Worm (Caenorhabditis elegans): ENCODE results near the gene pink-1.
A peak's percentile ranks its signal among the peaks of the same experiment; 100 is the strongest.

Gene pink-1

ce11 chrII:5395594-5395993 is at the start of gene pink-1:
Gene pink-1, minus strand, starts transcription at chrII:5395694.
- TF ChIP-seq ham-2 (GFP tag; optimal IDR thresholded peaks at IDR 0.05) (no peak), lin-13 (tag; optimal IDR thresholded peaks at IDR 0.05) (no peak)

DNA sequence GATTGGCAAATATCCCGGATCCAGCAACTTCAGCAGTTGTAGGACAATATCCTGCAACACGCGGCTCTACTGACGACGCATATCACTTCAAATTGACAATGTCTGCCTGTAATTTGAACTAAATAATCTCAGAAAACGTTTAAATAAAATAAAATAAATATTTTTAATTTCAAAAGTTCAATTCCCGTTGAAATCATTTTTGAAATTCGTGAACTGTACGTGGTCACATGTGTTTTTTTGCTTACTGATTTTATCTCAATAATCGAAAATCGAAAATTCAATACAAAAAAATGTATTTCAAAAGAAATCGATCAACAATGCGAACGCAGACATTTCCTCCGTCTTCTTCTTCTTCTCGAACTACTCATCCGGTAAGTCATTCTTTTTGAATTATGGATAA is 42.1 kb upstream of the pink-1 start, which contains the start of gene F07F6.1:
F07F6.1 (plus strand) TSS at position 301 of the 400 bp plus-strand sequence.
- TF ChIP-seq ham-2 (GFP tag; optimal IDR thresholded peaks at IDR 0.05) (no peak), blmp-1 (tag; optimal IDR thresholded peaks at IDR 0.05) (no peak), mep-1 (tag; optimal IDR thresholded peaks at IDR 0.05) (no peak), unc-62 (GFP tag; optimal IDR thresholded peaks at IDR 0.05) (no peak), nhr-12 (tag; optimal IDR thresholded peaks at IDR 0.05) (no peak)

- TF ChIP-seq ceh-43 (GFP tag; optimal IDR thresholded peaks at IDR 0.05) (no peak), unc-62 (GFP tag; optimal IDR thresholded peaks at IDR 0.05) (no peak), M03D4.4 (tag; optimal IDR thresholded peaks at IDR 0.05) (no peak), flh-1 (GFP tag; optimal IDR thresholded peaks at IDR 0.05) (no peak), sptf-1 (tag; optimal IDR thresholded peaks at IDR 0.05) (no peak), ham-2 (GFP tag; optimal IDR thresholded peaks at IDR 0.05) (no peak), ceh-39 (tag; optimal IDR thresholded peaks at IDR 0.05) (no peak)
Observed at ce11 chrII:5436833-5437232, 41.3 kb upstream of the pink-1 start, which contains the start of gene dct-5. Gene dct-5, minus strand, starts transcription at chrII:5436933.

- TF ChIP-seq nhr-76 (tag; optimal IDR thresholded peaks at IDR 0.05) (no peak), snpc-4 (tag; optimal IDR thresholded peaks at IDR 0.05) (no peak), M03D4.4 (tag; optimal IDR thresholded peaks at IDR 0.05) (no peak), cnd-1 (tag; optimal IDR thresholded peaks at IDR 0.05) (no peak), blmp-1 (tag; optimal IDR thresholded peaks at IDR 0.05) (no peak), nhr-28 (tag; optimal IDR thresholded peaks at IDR 0.05) (no peak), lsy-2 (tag; optimal IDR thresholded peaks at IDR 0.05) (no peak), unc-62 (GFP tag; optimal IDR thresholded peaks at IDR 0.05) (no peak), ceh-39 (tag; optimal IDR thresholded peaks at IDR 0.05) (no peak), drap-1 (GFP tag; optimal IDR thresholded peaks at IDR 0.05) (no peak), elt-1 (tag; optimal IDR thresholded peaks at IDR 0.05; ENCODE audit: borderline replicate concordance, insufficient read depth) (no peak), ztf-11 (tag; optimal IDR thresholded peaks at IDR 0.05) (no peak), mep-1 (tag; optimal IDR thresholded peaks at IDR 0.05) (no peak)
Observed at ce11 chrII:5433069-5433468, 37.6 kb upstream of the pink-1 start, which contains the start of gene srx-114. Gene srx-114, minus strand, starts transcription at chrII:5433169.

DNA sequence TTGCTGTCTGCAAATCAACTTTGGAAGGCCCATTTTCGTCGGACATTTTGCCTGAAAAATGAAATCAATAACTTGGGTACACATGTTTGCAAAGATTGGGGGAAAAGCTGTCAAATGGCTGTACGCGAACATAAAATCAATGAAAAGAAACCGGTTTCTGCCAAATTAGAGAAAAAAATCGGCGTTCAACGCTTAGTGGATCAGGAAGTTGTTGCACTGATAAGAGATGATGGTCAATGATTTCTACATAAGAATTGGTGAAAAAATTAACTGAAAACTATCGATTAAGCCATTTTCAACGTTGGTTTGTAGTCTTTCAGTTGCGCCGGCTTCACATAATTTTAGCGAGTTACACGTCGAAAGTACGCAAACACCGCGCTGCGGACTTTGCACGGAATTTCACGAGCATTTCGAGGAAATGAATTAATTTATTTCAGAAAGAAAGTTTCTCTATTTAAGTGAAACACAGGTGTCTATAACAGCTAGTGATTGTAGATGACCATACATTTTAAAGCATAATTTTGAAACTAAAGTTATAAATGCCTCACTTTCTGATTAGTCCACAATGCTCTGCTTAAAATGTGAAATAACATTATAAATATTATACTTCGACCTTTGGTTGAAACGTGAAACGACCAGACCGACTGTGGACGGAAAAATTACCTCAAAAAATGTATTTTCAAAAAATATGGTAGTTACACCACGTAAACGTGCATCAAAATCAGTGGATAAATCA is 34.2 kb upstream of the pink-1 start, which contains the start of the genes F07F6.4 and F07F6.2:
F07F6.4 (minus strand) TSS at position 51 of the 736 bp plus-strand sequence.
F07F6.2 (plus strand) TSS at position 686 of the 736 bp plus-strand sequence.
- peak; percentile 19 for TF ChIP-seq ceh-83 (GFP tag; optimal IDR thresholded peaks at IDR 0.05)
- TF ChIP-seq ham-2 (GFP tag; optimal IDR thresholded peaks at IDR 0.05): peak; percentile 0
- TF ChIP-seq elt-1 (tag; optimal IDR thresholded peaks at IDR 0.05; ENCODE audit: borderline replicate concordance, insufficient read depth): no peak
- no peak for TF ChIP-seq unc-62 (GFP tag; optimal IDR thresholded peaks at IDR 0.05)
- TF ChIP-seq cnd-1 (tag; optimal IDR thresholded peaks at IDR 0.05): no peak
- TF ChIP-seq mep-1 (tag; optimal IDR thresholded peaks at IDR 0.05): peak; percentile 7
- TF ChIP-seq nhr-2 (tag; optimal IDR thresholded peaks at IDR 0.05): no peak
- TF ChIP-seq lin-13 (tag; optimal IDR thresholded peaks at IDR 0.05): no peak
- no peak for TF ChIP-seq lin-32 (GFP tag; optimal IDR thresholded peaks at IDR 0.05)
- no peak for TF ChIP-seq mls-2 (tag; optimal IDR thresholded peaks at IDR 0.05)
- TF ChIP-seq nhr-12 (tag; optimal IDR thresholded peaks at IDR 0.05): no peak
- no peak for TF ChIP-seq unc-120 (tag; optimal IDR thresholded peaks at IDR 0.05; ENCODE audit: poor library complexity, severe bottlenecking)

DNA sequence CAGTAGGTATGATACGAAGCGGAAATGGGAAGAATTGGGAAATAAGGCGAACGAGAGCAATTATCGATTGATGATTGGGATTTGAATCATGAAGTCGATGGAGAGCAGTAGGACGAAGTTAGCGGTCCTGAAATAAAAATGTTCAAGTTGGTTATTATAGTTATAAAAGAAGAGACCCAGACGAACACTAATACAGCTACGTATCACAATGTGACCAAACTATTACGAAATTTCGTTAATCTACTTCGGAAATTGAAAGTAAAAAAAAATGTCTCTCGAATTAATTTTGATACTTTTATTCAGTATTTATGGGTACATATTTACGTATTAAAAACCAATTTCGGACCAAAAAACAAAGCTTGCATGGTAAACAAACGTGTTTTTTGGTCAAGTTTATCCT is 31.0 kb upstream of the pink-1 start:
- no peak for TF ChIP-seq snpc-4 (tag; optimal IDR thresholded peaks at IDR 0.05)
- no peak for TF ChIP-seq drap-1 (GFP tag; optimal IDR thresholded peaks at IDR 0.05)
- TF ChIP-seq ceh-83 (GFP tag; optimal IDR thresholded peaks at IDR 0.05): no peak
- no peak for TF ChIP-seq lsy-2 (tag; optimal IDR thresholded peaks at IDR 0.05)
- no peak for TF ChIP-seq nhr-12 (tag; optimal IDR thresholded peaks at IDR 0.05)
- TF ChIP-seq zip-8 (tag; optimal IDR thresholded peaks at IDR 0.05): no peak
- no peak for TF ChIP-seq unc-39 (tag; optimal IDR thresholded peaks at IDR 0.05)
- TF ChIP-seq nhr-237 (tag; optimal IDR thresholded peaks at IDR 0.05): no peak
- TF ChIP-seq unc-120 (tag; optimal IDR thresholded peaks at IDR 0.05; ENCODE audit: poor library complexity, severe bottlenecking): no peak
- no peak for TF ChIP-seq blmp-1 (tag; optimal IDR thresholded peaks at IDR 0.05)
- no peak for TF ChIP-seq mab-5 (tag; optimal IDR thresholded peaks at IDR 0.05)
- no peak for TF ChIP-seq nhr-28 (tag; optimal IDR thresholded peaks at IDR 0.05)
- no peak for TF ChIP-seq lin-13 (tag; optimal IDR thresholded peaks at IDR 0.05)
- no peak for TF ChIP-seq ceh-39 (tag; optimal IDR thresholded peaks at IDR 0.05)
- no peak for TF ChIP-seq sptf-1 (tag; optimal IDR thresholded peaks at IDR 0.05)
- no peak for TF ChIP-seq pha-4 (tag; optimal IDR thresholded peaks at IDR 0.05)
- TF ChIP-seq ham-2 (GFP tag; optimal IDR thresholded peaks at IDR 0.05): no peak
- TF ChIP-seq elt-1 (tag; optimal IDR thresholded peaks at IDR 0.05; ENCODE audit: borderline replicate concordance, insufficient read depth): no peak

All from whole organism, mixed stage, embryonic.